Worm (Caenorhabditis elegans) whole organism, L2 larva: ENCODE data around the gene C55A6.7.

ENCODE experiments used
- elt-1 ChIP-seq: fragments of 150-350 bp; optimal IDR thresholded peaks from 2 replicates; lab custom pipeline; 2014; ENCODE audit warnings: missing biosample characterization, missing genetic modification characterization
- fos-1 ChIP-seq: fragments of 150-350 bp; optimal IDR thresholded peaks from 2 replicates; lab custom pipeline; 2014; ENCODE audit warnings: missing biosample characterization, missing genetic modification characterization
- gmeb-1 ChIP-seq: fragments of 150-350 bp; optimal IDR thresholded peaks from 2 replicates; lab custom pipeline; 2014; ENCODE audit warnings: missing biosample characterization, missing genetic modification characterization
- lin-11 ChIP-seq: fragments of 150-350 bp; sonication (generic microtip); optimal IDR thresholded peaks from 2 replicates; lab custom pipeline; 2014; ENCODE audit warnings: missing biosample characterization, missing genetic modification characterization, inconsistent platforms, mixed read lengths
- nhr-10 ChIP-seq: sonication (generic microtip); optimal IDR thresholded peaks from 2 replicates; lab custom pipeline; 2017; ENCODE audit warnings: missing biosample characterization, missing genetic modification characterization
- nhr-12 ChIP-seq: fragments of 150-350 bp; optimal IDR thresholded peaks from 2 replicates; lab custom pipeline; 2014; ENCODE audit warnings: missing biosample characterization, missing genetic modification characterization
- skn-1 ChIP-seq: sonication (generic microtip); optimal IDR thresholded peaks from 2 replicates; lab custom pipeline; 2017; ENCODE audit warnings: missing biosample characterization, missing genetic modification characterization

DNA sequence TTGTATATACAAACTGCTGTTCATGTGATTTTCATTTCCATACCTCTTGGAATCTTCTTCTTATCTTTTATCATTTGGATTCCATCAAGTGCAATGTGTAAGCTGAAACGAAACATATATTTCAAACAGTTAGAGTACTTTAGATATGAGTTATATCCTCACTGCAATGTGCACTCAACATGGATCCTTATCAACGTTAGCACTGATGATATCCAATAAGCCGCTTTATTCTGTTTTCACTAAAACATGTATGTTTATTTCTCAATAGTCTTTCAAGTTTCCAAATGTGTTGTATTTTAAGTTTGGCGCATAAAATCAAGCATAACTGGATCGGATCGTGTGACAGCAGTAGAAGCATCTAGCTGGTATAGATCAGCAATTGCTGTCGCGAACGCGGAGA is 33.6 kb downstream of the C55A6.7 start, which contains the start of gene T11F9.10:
- TF ChIP-seq nhr-10: no peak
- no peak for TF ChIP-seq skn-1
- TF ChIP-seq fos-1: no peak
- no peak for TF ChIP-seq gmeb-1 (tag; lab: Kevin White, UChicago)
- TF ChIP-seq nhr-12 (tag; lab: Kevin White, UChicago): no peak
- TF ChIP-seq elt-1 (tag; lab: Kevin White, UChicago): no peak
- no peak for TF ChIP-seq lin-11 (tag; lab: Kevin White, UChicago)
